Fruit fly (Drosophila melanogaster) whole organism, embryonic: ENCODE data around the gene Prosbeta2R2.

Experiments used
- Atf3 ChIP-seq: fragments of 200-800 bp; sonication (Bioruptor generic); optimal IDR thresholded peaks from 3 replicates; lab custom pipeline; 2016; ENCODE audit warnings: missing biosample characterization, missing genetic modification characterization
- CG1233 ChIP-seq: fragments of 200-800 bp; sonication (Bioruptor generic); optimal IDR thresholded peaks from 4 replicates; lab custom pipeline; 2018; ENCODE audit warnings: missing biosample characterization, mild to moderate bottlenecking, missing genetic modification characterization
- CG12769 ChIP-seq: fragments of 200-800 bp; sonication (Bioruptor generic); optimal IDR thresholded peaks from 2 replicates; lab custom pipeline; 2019; ENCODE audit warnings: missing biosample characterization, mild to moderate bottlenecking, missing genetic modification characterization, moderate library complexity
- CG14014 ChIP-seq: fragments of 200-800 bp; sonication (Bioruptor generic); IDR thresholded peaks from 2 replicates; pipeline ENCODE4 v1.3.6; 2022; ENCODE audit warnings: missing biosample characterization, missing genetic modification characterization
- CG15269 ChIP-seq: fragments of 200-800 bp; sonication (Bioruptor generic); optimal IDR thresholded peaks from 2 replicates; lab custom pipeline; 2018; ENCODE audit warnings: missing biosample characterization, mild to moderate bottlenecking, missing genetic modification characterization, moderate library complexity
- CG17612 ChIP-seq: fragments of 200-800 bp; sonication (Bioruptor generic); IDR thresholded peaks from 2 replicates; pipeline ENCODE4 v1.3.6; 2022; ENCODE audit warnings: missing biosample characterization, missing genetic modification characterization
- CG17802 ChIP-seq: fragments of 200-800 bp; sonication (Bioruptor generic); optimal IDR thresholded peaks from 2 replicates; lab custom pipeline; 2018; ENCODE audit warnings: missing biosample characterization, mild to moderate bottlenecking, missing genetic modification characterization, moderate library complexity
- CG1832 ChIP-seq: fragments of 200-800 bp; sonication (Bioruptor generic); optimal IDR thresholded peaks from 2 replicates; lab custom pipeline; 2017; ENCODE audit warnings: missing biosample characterization, mild to moderate bottlenecking, missing genetic modification characterization, inconsistent platforms
- CG18476 ChIP-seq: fragments of 200-800 bp; sonication (Bioruptor generic); optimal IDR thresholded peaks from 2 replicates; lab custom pipeline; 2016; ENCODE audit warnings: missing biosample characterization, mild to moderate bottlenecking, missing genetic modification characterization
- CG18764 ChIP-seq: fragments of 200-800 bp; sonication (Bioruptor generic); optimal IDR thresholded peaks from 3 replicates; lab custom pipeline; 2016; ENCODE audit warnings: missing biosample characterization, missing genetic modification characterization
- CG2889 ChIP-seq: fragments of 200-800 bp; sonication (Bioruptor generic); IDR thresholded peaks from 3 replicates; pipeline ENCODE4 v1.3.6; 2022; ENCODE audit warnings: missing biosample characterization, missing genetic modification characterization
- CG33557 ChIP-seq: fragments of 200-800 bp; sonication (Bioruptor generic); optimal IDR thresholded peaks from 2 replicates; lab custom pipeline; 2019; ENCODE audit warnings: missing biosample characterization, mild to moderate bottlenecking, missing genetic modification characterization, moderate library complexity
- CG4360 ChIP-seq: fragments of 200-800 bp; sonication (Bioruptor generic); IDR thresholded peaks from 2 replicates; pipeline ENCODE4 v1.3.6; 2022; ENCODE audit warnings: missing biosample characterization, missing genetic modification characterization
- CG4707 ChIP-seq: fragments of 200-800 bp; sonication (Bioruptor generic); optimal IDR thresholded peaks from 2 replicates; lab custom pipeline; 2018; ENCODE audit warnings: missing biosample characterization, mild to moderate bottlenecking, missing genetic modification characterization, moderate library complexity
- CG4730 ChIP-seq: fragments of 200-800 bp; sonication (Bioruptor generic); IDR thresholded peaks from 2 replicates; pipeline ENCODE4 v1.3.6; 2022; ENCODE audit warnings: missing biosample characterization, missing genetic modification characterization
- CG4854 ChIP-seq: fragments of 200-800 bp; sonication (Bioruptor generic); optimal IDR thresholded peaks from 2 replicates; lab custom pipeline; 2016; ENCODE audit warnings: missing biosample characterization, missing genetic modification characterization, inconsistent platforms
- CG7928 ChIP-seq: fragments of 200-800 bp; sonication (Bioruptor generic); optimal IDR thresholded peaks from 2 replicates; lab custom pipeline; 2017; ENCODE audit warnings: missing biosample characterization, mild to moderate bottlenecking, missing genetic modification characterization
- CG8290 ChIP-seq, 3 experiments: fragments of 200-800 bp; sonication (Bioruptor generic); optimal IDR thresholded peaks; 2 replicates each; lab custom pipeline; 2016 to 2019; ENCODE audit warnings: missing biosample characterization in 3 of 3, missing genetic modification characterization in 3 of 3, mild to moderate bottlenecking in 2 of 3, moderate library complexity in 1 of 3
- CG8359 ChIP-seq: fragments of 200-800 bp; sonication (Bioruptor generic); optimal IDR thresholded peaks from 2 replicates; lab custom pipeline; 2017; ENCODE audit warnings: missing biosample characterization, mild to moderate bottlenecking, missing genetic modification characterization, borderline replicate concordance
- CG8924 ChIP-seq: fragments of 200-800 bp; optimal IDR thresholded peaks from 3 replicates; lab custom pipeline; 2019; ENCODE audit warnings: missing biosample characterization, mild to moderate bottlenecking, missing genetic modification characterization, moderate library complexity
- D ChIP-seq, 2 experiments: fragments of 200-800 bp in 1 of 2; fragments of >200 bp in 1 of 2; sonication (Bioruptor generic) in 1 of 2; optimal IDR thresholded peaks; 2 replicates in 1 of 2; 3 replicates in 1 of 2; lab custom pipeline; 2017; ENCODE audit warnings: mild to moderate bottlenecking in 1 of 2, missing biosample characterization in 1 of 2, missing genetic modification characterization in 1 of 2, missing genetic modification reagents in 1 of 2
- E2f2 ChIP-seq: fragments of 200-800 bp; sonication (Bioruptor generic); IDR thresholded peaks from 2 replicates; pipeline ENCODE4 v1.3.6; 2022; ENCODE audit warnings: missing biosample characterization, missing genetic modification characterization
- Ets65A ChIP-seq: fragments of 200-800 bp; sonication (Bioruptor generic); peaks from one replicate; lab custom pipeline; 2016; ENCODE audit warnings: missing biosample characterization, missing genetic modification characterization
- Fer2 ChIP-seq: fragments of 200-800 bp; sonication (Bioruptor generic); optimal IDR thresholded peaks from 2 replicates; lab custom pipeline; 2018; ENCODE audit warnings: missing biosample characterization, mild to moderate bottlenecking, missing genetic modification characterization, moderate library complexity
- Kr ChIP-seq: fragments of 200-800 bp; sonication (Bioruptor generic); optimal IDR thresholded peaks from 2 replicates; lab custom pipeline; 2017; ENCODE audit warnings: missing biosample characterization, mild to moderate bottlenecking, missing genetic modification characterization
- Lpt ChIP-seq: fragments of >200 bp; optimal IDR thresholded peaks from 2 replicates; lab custom pipeline; 2018; ENCODE audit warnings: missing biosample characterization, missing genetic modification characterization
- MTF-1 ChIP-seq: fragments of 200-800 bp; sonication (Bioruptor generic); optimal IDR thresholded peaks from 2 replicates; lab custom pipeline; 2018; ENCODE audit warnings: missing biosample characterization, mild to moderate bottlenecking, missing genetic modification characterization, borderline replicate concordance
- Nf-YA ChIP-seq: fragments of 200-800 bp; sonication (Bioruptor generic); IDR thresholded peaks from 2 replicates; pipeline ENCODE4 v1.3.6; 2022; ENCODE audit warnings: missing biosample characterization, missing genetic modification characterization
- Pdp1 ChIP-seq, 2 experiments: fragments of 200-800 bp; sonication (Bioruptor generic); optimal IDR thresholded peaks; 3 replicates each; lab custom pipeline; 2016; ENCODE audit warnings: missing biosample characterization in 2 of 2, missing genetic modification characterization in 2 of 2, mild to moderate bottlenecking in 1 of 2, moderate library complexity in 1 of 2
- Vsx1 ChIP-seq: fragments of 200-800 bp; sonication (Bioruptor generic); optimal IDR thresholded peaks from 2 replicates; lab custom pipeline; 2017; ENCODE audit warnings: missing biosample characterization, mild to moderate bottlenecking, missing genetic modification characterization, missing genetic modification reagents
- ac ChIP-seq: fragments of 200-800 bp; sonication (Bioruptor generic); optimal IDR thresholded peaks from 3 replicates; lab custom pipeline; 2017; ENCODE audit warnings: missing biosample characterization, mild to moderate bottlenecking, missing genetic modification characterization
- bowl ChIP-seq: fragments of 200-800 bp; sonication (Bioruptor generic); IDR thresholded peaks from 2 replicates; pipeline ENCODE4 v1.3.6; 2022; ENCODE audit warnings: missing biosample characterization, missing genetic modification characterization
- cg ChIP-seq: fragments of 200-800 bp; sonication (Bioruptor generic); optimal IDR thresholded peaks from 3 replicates; lab custom pipeline; 2019; ENCODE audit warnings: missing biosample characterization, mild to moderate bottlenecking, missing genetic modification characterization, moderate library complexity
- dmrt11E ChIP-seq: fragments of 200-800 bp; sonication (Bioruptor generic); optimal IDR thresholded peaks from 3 replicates; lab custom pipeline; 2018; ENCODE audit warnings: missing biosample characterization, mild to moderate bottlenecking, missing genetic modification characterization, moderate library complexity
- gem ChIP-seq: fragments of 200-800 bp; sonication (Bioruptor generic); optimal IDR thresholded peaks from 2 replicates; lab custom pipeline; 2019; ENCODE audit warnings: missing biosample characterization, mild to moderate bottlenecking, missing genetic modification characterization, moderate library complexity
- nerfin-1 ChIP-seq: fragments of 200-800 bp; sonication (Bioruptor generic); optimal IDR thresholded peaks from 3 replicates; lab custom pipeline; 2019; ENCODE audit warnings: missing biosample characterization, mild to moderate bottlenecking, missing genetic modification characterization, moderate library complexity
- org-1 ChIP-seq: fragments of 200-800 bp; sonication (Bioruptor generic); optimal IDR thresholded peaks from 2 replicates; lab custom pipeline; 2017; ENCODE audit warnings: missing biosample characterization, missing genetic modification characterization
- pho ChIP-seq: fragments of 200-800 bp; sonication (Bioruptor generic); optimal IDR thresholded peaks from 2 replicates; lab custom pipeline; 2016; ENCODE audit warnings: missing biosample characterization, missing genetic modification characterization
- row ChIP-seq: fragments of 200-800 bp; sonication (Bioruptor generic); IDR thresholded peaks from 3 replicates; pipeline ENCODE4 v1.3.6; 2022; ENCODE audit warnings: missing biosample characterization, missing genetic modification characterization
- so ChIP-seq: fragments of 200-800 bp; sonication (Bioruptor generic); IDR thresholded peaks from 3 replicates; pipeline ENCODE4 v1.3.6; 2022; ENCODE audit warnings: missing biosample characterization, missing genetic modification characterization
- toy ChIP-seq: fragments of 200-800 bp; sonication (Bioruptor generic); IDR thresholded peaks from 2 replicates; pipeline ENCODE4 v1.3.6; 2022; ENCODE audit warnings: missing biosample characterization, missing genetic modification characterization
- trem ChIP-seq: fragments of 200-800 bp; optimal IDR thresholded peaks from 3 replicates; lab custom pipeline; 2019; ENCODE audit warnings: missing biosample characterization, mild to moderate bottlenecking, missing genetic modification characterization, moderate library complexity
- tup ChIP-seq: fragments of 200-800 bp; sonication (Bioruptor generic); optimal IDR thresholded peaks from 2 replicates; lab custom pipeline; 2016; ENCODE audit warnings: missing biosample characterization, mild to moderate bottlenecking, missing genetic modification characterization, moderate library complexity
- unpg ChIP-seq: fragments of 200-800 bp; sonication (Bioruptor generic); optimal IDR thresholded peaks from 3 replicates; lab custom pipeline; 2018; ENCODE audit warnings: missing biosample characterization, mild to moderate bottlenecking, missing genetic modification characterization, moderate library complexity
- vnd ChIP-seq: fragments of 200-800 bp; sonication (Bioruptor generic); IDR thresholded peaks from 3 replicates; pipeline ENCODE4 v1.3.6; 2022; ENCODE audit warnings: missing biosample characterization, missing genetic modification characterization; ENCODE audit not compliant: partially characterized antibody
- z ChIP-seq: fragments of 200-800 bp; sonication (Bioruptor generic); IDR thresholded peaks from 3 replicates; pipeline ENCODE4 v1.3.6; 2022; ENCODE audit warnings: missing biosample characterization, missing genetic modification characterization

The Prosbeta2R2 gene

DNA sequence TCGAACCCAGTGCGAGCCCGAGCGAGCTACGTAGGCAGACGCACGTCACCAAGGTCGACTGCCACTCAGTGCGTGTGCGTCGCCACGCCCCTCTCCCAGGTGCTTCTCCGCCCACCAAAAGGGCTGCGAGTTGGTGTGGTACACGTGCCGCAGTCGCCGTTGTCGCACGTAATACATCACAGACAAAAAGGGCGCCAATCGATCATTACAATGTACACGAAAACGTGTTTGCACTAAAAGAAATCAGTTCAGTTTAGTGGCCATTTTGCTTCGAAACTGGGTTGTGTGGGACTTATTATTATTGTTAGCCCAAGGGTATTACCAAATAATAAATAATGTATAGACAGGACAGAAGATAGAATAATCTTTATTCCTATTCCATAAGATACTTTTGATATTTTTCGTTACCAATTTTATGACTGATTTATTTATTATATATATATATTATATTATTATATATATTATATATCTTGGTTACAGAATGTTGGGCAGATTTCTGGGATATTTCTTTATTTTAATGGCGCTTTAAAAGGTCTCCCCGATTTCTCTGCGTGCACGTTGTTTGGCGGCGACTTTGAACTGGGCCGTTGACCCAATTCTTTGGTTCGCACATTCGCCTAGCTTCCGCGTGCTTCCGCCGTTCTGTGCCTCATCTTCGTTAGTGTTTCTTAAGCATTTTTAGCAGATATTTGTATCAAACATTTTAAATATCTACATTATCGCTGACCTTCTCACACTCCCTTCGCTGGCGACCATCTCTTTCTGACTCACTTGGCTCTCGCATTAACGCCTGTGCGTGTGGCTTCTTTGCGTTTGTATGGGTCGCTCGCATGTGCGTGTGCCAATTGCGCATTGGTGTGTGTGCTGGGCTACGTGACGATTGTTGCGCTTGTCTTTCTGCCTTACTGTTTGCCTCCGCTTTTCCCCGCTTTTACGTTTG, 44.3 kb upstream of the Prosbeta2R2 start (continued):
- TF ChIP-seq CG17612 (GFP tag; lab: Robert Waterston, UW) (0 out of 2 replicates have a peak, but pooled peaks have one; percentile 4), CG2889 (GFP tag; lab: Robert Waterston, UW) (0 out of 3 replicates have a peak, but pooled peaks have one; percentile 39), Pdp1 (GFP tag; optimal IDR thresholded peaks at IDR 0.05; lab: Kevin White, UChicago) (peak; percentile 44 to 76), pho (GFP tag; lab: Kevin White, UChicago) (no peak), unpg (GFP tag; lab: Kevin White, UChicago) (peak; percentile 83), org-1 (GFP tag; lab: Kevin White, UChicago) (peak; percentile 49), CG18764 (GFP tag; lab: Kevin White, UChicago) (peak; percentile 53), MTF-1 (GFP tag; lab: Kevin White, UChicago) (peak; percentile 59), Fer2 (tag; lab: Kevin White, UChicago) (peak; percentile 61), dmrt11E (peak; percentile 83), ac (peak; percentile 72), bowl (GFP tag; lab: Robert Waterston, UW) (no peak), CG8359 (GFP tag; lab: Kevin White, UChicago) (peak; percentile 78), CG1233 (GFP tag; lab: Kevin White, UChicago) (peak; percentile 90), CG4360 (GFP tag; lab: Robert Waterston, UW) (0 out of 2 replicates have a peak, but pooled peaks have one; percentile 24), so (GFP tag; lab: Robert Waterston, UW) (peak; percentile 88; the same call in 2 of the 3 replicates), Atf3 (GFP tag; lab: Kevin White, UChicago) (peak; percentile 52), D (optimal IDR thresholded peaks at IDR 0.05; lab: Kevin White, UChicago) (no peak), D (GFP tag; optimal IDR thresholded peaks at IDR 0.05; lab: Kevin White, UChicago) (peak; percentile 86), CG18476 (GFP tag; lab: Kevin White, UChicago) (peak; percentile 47), toy (no peak), CG14014 (GFP tag; lab: Robert Waterston, UW) (peak; percentile 79), Lpt (no peak), CG4707 (GFP tag; lab: Kevin White, UChicago) (peak; percentile 35), row (GFP tag; lab: Robert Waterston, UW) (peak; percentile 77), z (GFP tag; lab: Robert Waterston, UW) (peak; percentile 26; the same call in 1 of the 3 replicates), CG4854 (GFP tag; lab: Kevin White, UChicago) (peak; percentile 23), Nf-YA (peak; percentile 15; the same call in 1 of the 2 replicates), nerfin-1 (peak; percentile 71), CG15269 (tag; lab: Kevin White, UChicago) (peak; percentile 93), vnd (GFP tag; lab: Robert Waterston, UW) (no peak), CG12769 (peak; percentile 81), Vsx1 (GFP tag; lab: Kevin White, UChicago) (peak; percentile 84), CG33557 (GFP tag; lab: Kevin White, UChicago) (peak; percentile 72), tup (GFP tag; lab: Kevin White, UChicago) (peak; percentile 34), cg (peak; percentile 97), gem (peak; percentile 94), E2f2 (peak; percentile 58; the same call in 1 of the 2 replicates), trem (tag; lab: Kevin White, UChicago) (peak; percentile 76), CG8924 (tag; lab: Kevin White, UChicago) (peak; percentile 94), Ets65A (peak; percentile 64), Kr (peak; percentile 37), CG7928 (peak; percentile 29), CG4730 (peak; percentile 55), CG17802 (tag; lab: Kevin White, UChicago) (peak; percentile 44), CG1832 (GFP tag; lab: Kevin White, UChicago) (no peak), CG8290 (GFP tag; optimal IDR thresholded peaks at IDR 0.05; lab: Kevin White, UChicago) (peak; percentile 16), CG8290 (tag; optimal IDR thresholded peaks at IDR 0.05; lab: Kevin White, UChicago) (peak in 1 of 2 experiments; percentile 61)
